Fruit fly (Drosophila melanogaster): ENCODE results near the gene Pgd.
A peak's percentile ranks its signal among the peaks of the same experiment; 100 is the strongest.

Gene Pgd

dm6 chrX:2145114-2145513 is at the start of gene Pgd:
TSS of gene Pgd (plus strand) at chrX:2145136.
- TF ChIP-seq CG17801 (GFP tag; optimal IDR thresholded peaks at IDR 0.05; ENCODE audit: partially characterized antibody) = peak; percentile 73

dm6 chrX:2096341-2096740 is 48.6 kb upstream of the Pgd start:
- no peak for TF ChIP-seq CG17801 (GFP tag; optimal IDR thresholded peaks at IDR 0.05; ENCODE audit: partially characterized antibody)

- no peak for TF ChIP-seq CG17801 (GFP tag; optimal IDR thresholded peaks at IDR 0.05; ENCODE audit: partially characterized antibody)
Measured at dm6 chrX:2098267-2098666, 46.7 kb upstream of the Pgd start.

- no peak for TF ChIP-seq CG17801 (GFP tag; optimal IDR thresholded peaks at IDR 0.05; ENCODE audit: partially characterized antibody)
Measured at dm6 chrX:2103859-2104258, 41.1 kb upstream of the Pgd start.

- TF ChIP-seq CG17801 (GFP tag; optimal IDR thresholded peaks at IDR 0.05; ENCODE audit: partially characterized antibody) = no peak
Measured at dm6 chrX:2104365-2104764, 40.6 kb upstream of the Pgd start.

- no peak for TF ChIP-seq CG17801 (GFP tag; optimal IDR thresholded peaks at IDR 0.05; ENCODE audit: partially characterized antibody)
Measured at dm6 chrX:2106367-2106766, 38.6 kb upstream of the Pgd start.

dm6 chrX:2107782-2108409 is 37.0 kb upstream of the Pgd start:
- peak; percentile 90 for TF ChIP-seq CG17801 (GFP tag; optimal IDR thresholded peaks at IDR 0.05; ENCODE audit: partially characterized antibody)

dm6 chrX:2108639-2109038 is 36.3 kb upstream of the Pgd start:
- peak; percentile 15 for TF ChIP-seq CG17801 (GFP tag; optimal IDR thresholded peaks at IDR 0.05; ENCODE audit: partially characterized antibody)

dm6 chrX:2112660-2113059 is 32.3 kb upstream of the Pgd start:
- no peak for TF ChIP-seq CG17801 (GFP tag; optimal IDR thresholded peaks at IDR 0.05; ENCODE audit: partially characterized antibody)

dm6 chrX:2121716-2122601 is 23.0 kb upstream of the Pgd start:
- peak; percentile 49 for TF ChIP-seq CG17801 (GFP tag; optimal IDR thresholded peaks at IDR 0.05; ENCODE audit: partially characterized antibody)

dm6 chrX:2123013-2123964 is 21.6 kb upstream of the Pgd start, which contains the start of gene ph-d:
TSS of gene ph-d (minus strand) at chrX:2123286.
- peak; percentile 95 for TF ChIP-seq CG17801 (GFP tag; optimal IDR thresholded peaks at IDR 0.05; ENCODE audit: partially characterized antibody)

dm6 chrX:2123965-2124688 is 20.8 kb upstream of the Pgd start:
- peak; percentile 82 for TF ChIP-seq CG17801 (GFP tag; optimal IDR thresholded peaks at IDR 0.05; ENCODE audit: partially characterized antibody)

- no peak for TF ChIP-seq CG17801 (GFP tag; optimal IDR thresholded peaks at IDR 0.05; ENCODE audit: partially characterized antibody)
Measured at dm6 chrX:2125527-2126088, 19.3 kb upstream of the Pgd start.

- TF ChIP-seq CG17801 (GFP tag; optimal IDR thresholded peaks at IDR 0.05; ENCODE audit: partially characterized antibody) = no peak
Measured at dm6 chrX:2134226-2134880, 10.6 kb upstream of the Pgd start.
